Worm (Caenorhabditis elegans) whole organism, young adult: Measurements from ENCODE around the gene nhx-3.
A peak's percentile ranks its signal among the peaks of the same experiment; 100 is the strongest.

Experiments
- B0035.1 ChIP-seq: sonication (generic microtip); optimal IDR thresholded peaks from 2 replicates; lab custom pipeline; 2016; ENCODE audit warnings: missing genetic modification characterization, mild to moderate bottlenecking, missing compliant biosample characterization, missing genotype, missing genetic modification reagents
- F10E7.11 ChIP-seq: sonication (generic microtip); optimal IDR thresholded peaks from 2 replicates; lab custom pipeline; 2017; ENCODE audit warnings: mild to moderate bottlenecking, missing genetic modification characterization, moderate library complexity, missing compliant biosample characterization
- F23B12.7 ChIP-seq: sonication (generic microtip); optimal IDR thresholded peaks from 2 replicates; lab custom pipeline; 2017; ENCODE audit warnings: missing genetic modification characterization, mild to moderate bottlenecking, missing compliant biosample characterization, antibody characterized with exemption, moderate library complexity; ENCODE audit not compliant: insufficient read depth
- F33H1.4 ChIP-seq: fragments of 200-800 bp; sonication (Bioruptor generic); IDR thresholded peaks from 2 replicates; pipeline ENCODE4 v1.3.6; 2022; ENCODE audit warnings: missing genetic modification reagents, missing genetic modification characterization, missing compliant biosample characterization
- F39B2.1 ChIP-seq: fragments of 200-800 bp; sonication (Bioruptor generic); IDR thresholded peaks from 2 replicates; pipeline ENCODE4 v1.3.6; 2022; ENCODE audit warnings: missing genetic modification reagents, missing genetic modification characterization, missing compliant biosample characterization
- F52B5.7 ChIP-seq: sonication (generic microtip); optimal IDR thresholded peaks from 2 replicates; lab custom pipeline; 2016; ENCODE audit warnings: mild to moderate bottlenecking, missing genetic modification characterization, missing compliant biosample characterization
- F55B11.4 ChIP-seq: sonication (generic microtip); optimal IDR thresholded peaks from 2 replicates; lab custom pipeline; 2016; ENCODE audit warnings: missing compliant biosample characterization, missing genetic modification characterization, borderline replicate concordance; ENCODE audit not compliant: insufficient read depth
- F57C9.4 ChIP-seq: sonication (generic microtip); optimal IDR thresholded peaks from 2 replicates; lab custom pipeline; 2017; ENCODE audit warnings: mild to moderate bottlenecking, missing genetic modification characterization, missing compliant biosample characterization
- K11D2.4 ChIP-seq: fragments of 200-800 bp; sonication (Bioruptor generic); IDR thresholded peaks from 2 replicates; pipeline ENCODE4 v1.3.6; 2022; ENCODE audit warnings: missing genetic modification reagents, missing genetic modification characterization, missing compliant biosample characterization
- Y53F4B.3 ChIP-seq: fragments of 200-800 bp; sonication (Bioruptor generic); IDR thresholded peaks from 2 replicates; pipeline ENCODE4 v1.3.6; 2022; ENCODE audit warnings: missing genetic modification reagents, missing genetic modification characterization, missing compliant biosample characterization
- Y67H2A.10 ChIP-seq: fragments of 200-800 bp; sonication (Bioruptor generic); conservative IDR thresholded peaks from 2 replicates; pipeline ENCODE4 v1.3.6; 2022; ENCODE audit warnings: missing genetic modification reagents, missing genetic modification characterization, missing compliant biosample characterization
- Y95B8A.8 ChIP-seq: fragments of 200-800 bp; sonication (Bioruptor generic); IDR thresholded peaks from 2 replicates; pipeline ENCODE4 v1.3.6; 2022; ENCODE audit warnings: missing genetic modification reagents, missing genetic modification characterization, missing compliant biosample characterization
- aptf-2 ChIP-seq: fragments of 200-800 bp; sonication (Bioruptor generic); conservative IDR thresholded peaks from 2 replicates; pipeline ENCODE4 v1.3.6; 2022; ENCODE audit warnings: missing genetic modification reagents, missing genetic modification characterization, missing compliant biosample characterization
- aptf-3 ChIP-seq: fragments of 200-800 bp; sonication (Bioruptor generic); IDR thresholded peaks from 2 replicates; pipeline ENCODE4 v1.3.6; 2022; ENCODE audit warnings: missing genetic modification characterization, missing compliant biosample characterization
- attf-5 ChIP-seq: fragments of 200-800 bp; sonication (Bioruptor generic); optimal IDR thresholded peaks from 2 replicates; lab custom pipeline; 2018; ENCODE audit warnings: mild to moderate bottlenecking, missing genetic modification characterization, missing compliant biosample characterization
- attf-6 ChIP-seq: fragments of 200-800 bp; sonication (Bioruptor generic); IDR thresholded peaks from 2 replicates; pipeline ENCODE4 v1.3.6; 2022; ENCODE audit warnings: missing genetic modification reagents, missing genetic modification characterization, missing compliant biosample characterization
- dox-1 ChIP-seq: fragments of 200-800 bp; sonication (Bioruptor generic); IDR thresholded peaks from 2 replicates; pipeline ENCODE4 v1.3.6; 2022; ENCODE audit warnings: missing genetic modification reagents, missing genetic modification characterization, missing compliant biosample characterization
- dpff-1 ChIP-seq: sonication (generic microtip); optimal IDR thresholded peaks from 2 replicates; lab custom pipeline; 2017; ENCODE audit warnings: mild to moderate bottlenecking, missing genetic modification characterization, missing compliant biosample characterization
- egl-44 ChIP-seq: fragments of 200-800 bp; sonication (Bioruptor generic); IDR thresholded peaks from 2 replicates; pipeline ENCODE4 v1.3.6; 2022; ENCODE audit warnings: missing genetic modification reagents, missing genetic modification characterization, missing compliant biosample characterization
- gei-17 ChIP-seq: fragments of 200-800 bp; sonication (Bioruptor generic); optimal IDR thresholded peaks from 2 replicates; lab custom pipeline; 2018; ENCODE audit warnings: mild to moderate bottlenecking, missing genetic modification characterization, missing compliant biosample characterization
- hmg-1.2 ChIP-seq: fragments of 200-800 bp; sonication (Bioruptor generic); IDR thresholded peaks from 2 replicates; pipeline ENCODE4 v1.3.6; 2022; ENCODE audit warnings: missing genetic modification reagents, missing genetic modification characterization, missing compliant biosample characterization
- lin-26 ChIP-seq: fragments of 200-800 bp; sonication (Bioruptor generic); IDR thresholded peaks from 2 replicates; pipeline ENCODE4 v1.3.6; 2022; ENCODE audit warnings: missing genetic modification reagents, missing genetic modification characterization, missing compliant biosample characterization
- lin-35 ChIP-seq, 3 experiments: fragments of 150-350 bp in 2 of 3; sonication (generic microtip) in 1 of 3; optimal IDR thresholded peaks; 2 replicates each; lab custom pipeline; 2014 to 2018; ENCODE audit warnings: missing biosample characterization in 3 of 3, missing genetic modification characterization in 3 of 3, missing genetic modification reagents in 3 of 3
- lin-54 ChIP-seq: fragments of 200-800 bp; sonication (Bioruptor generic); optimal IDR thresholded peaks from 2 replicates; lab custom pipeline; 2018; ENCODE audit warnings: mild to moderate bottlenecking, missing genetic modification characterization, missing compliant biosample characterization
- lir-1 ChIP-seq: fragments of 200-800 bp; sonication (Bioruptor generic); conservative IDR thresholded peaks from 2 replicates; pipeline ENCODE4 v1.3.6; 2022; ENCODE audit warnings: missing genetic modification reagents, missing genetic modification characterization, missing compliant biosample characterization
- lsl-1 ChIP-seq: fragments of 200-800 bp; sonication (Bioruptor generic); optimal IDR thresholded peaks from 2 replicates; lab custom pipeline; 2018; ENCODE audit warnings: mild to moderate bottlenecking, missing genetic modification characterization, moderate library complexity, missing compliant biosample characterization
- lsy-27 ChIP-seq: sonication (generic microtip); optimal IDR thresholded peaks from 2 replicates; lab custom pipeline; 2017; ENCODE audit warnings: missing genetic modification characterization, mild to moderate bottlenecking, missing compliant biosample characterization, antibody characterized with exemption, missing genotype, borderline replicate concordance; ENCODE audit not compliant: insufficient read depth
- madf-3 ChIP-seq: fragments of 200-800 bp; sonication (Bioruptor generic); IDR thresholded peaks from 2 replicates; pipeline ENCODE4 v1.3.6; 2022; ENCODE audit warnings: missing genetic modification reagents, missing genetic modification characterization, missing compliant biosample characterization
- madf-6 ChIP-seq: fragments of 200-800 bp; sonication (Bioruptor generic); IDR thresholded peaks from 2 replicates; pipeline ENCODE4 v1.3.6; 2022; ENCODE audit warnings: missing genetic modification reagents, missing genetic modification characterization, missing compliant biosample characterization
- mcd-1 ChIP-seq: fragments of 200-800 bp; sonication (Bioruptor generic); IDR thresholded peaks from 2 replicates; pipeline ENCODE4 v1.3.6; 2022; ENCODE audit warnings: missing genetic modification reagents, missing genetic modification characterization, missing compliant biosample characterization
- mel-28 ChIP-seq: sonication (generic microtip); optimal IDR thresholded peaks from 2 replicates; lab custom pipeline; 2016; ENCODE audit warnings: borderline replicate concordance, mild to moderate bottlenecking, missing genetic modification characterization, missing compliant biosample characterization
- nfya-2 ChIP-seq: fragments of 200-800 bp; sonication (Bioruptor generic); IDR thresholded peaks from 2 replicates; pipeline ENCODE4 v1.3.6; 2022; ENCODE audit warnings: missing genetic modification reagents, missing genetic modification characterization, missing compliant biosample characterization
- nhr-90 ChIP-seq: sonication (generic microtip); optimal IDR thresholded peaks from 2 replicates; lab custom pipeline; 2016; ENCODE audit warnings: missing genotype, mild to moderate bottlenecking, missing genetic modification characterization, missing compliant biosample characterization
- pbrm-1 ChIP-seq: fragments of 200-800 bp; sonication (Bioruptor generic); IDR thresholded peaks from 2 replicates; pipeline ENCODE4 v1.3.6; 2022; ENCODE audit warnings: missing genetic modification reagents, missing genetic modification characterization, missing compliant biosample characterization
- sdz-38 ChIP-seq: sonication (generic microtip); optimal IDR thresholded peaks from 2 replicates; lab custom pipeline; 2016; ENCODE audit warnings: missing genotype, missing genetic modification characterization, missing compliant biosample characterization
- snpc-1.1 ChIP-seq: sonication (generic microtip); optimal IDR thresholded peaks from 2 replicates; lab custom pipeline; 2017; ENCODE audit warnings: missing genetic modification characterization, mild to moderate bottlenecking, missing compliant biosample characterization, antibody characterized with exemption, moderate library complexity, missing genotype, missing genetic modification reagents; ENCODE audit not compliant: insufficient read depth
- snpc-4 ChIP-seq, 5 experiments: fragments of 150-350 bp in 1 of 5; sonication (generic microtip) in 4 of 5; optimal IDR thresholded peaks; 2 replicates each; lab custom pipeline; 2014 to 2018; ENCODE audit warnings: missing genetic modification characterization in 5 of 5, missing biosample characterization in 3 of 5, antibody characterized with exemption in 2 of 5, mild to moderate bottlenecking in 2 of 5, missing compliant biosample characterization in 2 of 5, missing genotype in 2 of 5, moderate library complexity in 2 of 5, missing genetic modification reagents in 1 of 5
- sptf-2 ChIP-seq: fragments of 200-800 bp; sonication (Bioruptor generic); optimal IDR thresholded peaks from 2 replicates; lab custom pipeline; 2018; ENCODE audit warnings: mild to moderate bottlenecking, missing genetic modification characterization, missing compliant biosample characterization
- unc-130 ChIP-seq: sonication (generic microtip); optimal IDR thresholded peaks from 2 replicates; lab custom pipeline; 2016; ENCODE audit warnings: missing genetic modification reagents, missing genetic modification characterization, missing compliant biosample characterization
- xnd-1 ChIP-seq: sonication (generic microtip); optimal IDR thresholded peaks from 2 replicates; lab custom pipeline; 2016; ENCODE audit warnings: missing genotype, missing genetic modification reagents, missing genetic modification characterization, missing compliant biosample characterization
- zim-3 ChIP-seq: sonication (generic microtip); optimal IDR thresholded peaks from 2 replicates; lab custom pipeline; 2017; ENCODE audit warnings: mild to moderate bottlenecking, missing genetic modification characterization, moderate library complexity, missing compliant biosample characterization
- ztf-18 ChIP-seq: sonication (generic microtip); optimal IDR thresholded peaks from 2 replicates; lab custom pipeline; 2016; ENCODE audit warnings: missing genotype, mild to moderate bottlenecking, missing genetic modification characterization, missing compliant biosample characterization
- ztf-25 ChIP-seq: fragments of 200-800 bp; sonication (Bioruptor generic); IDR thresholded peaks from 2 replicates; pipeline ENCODE4 v1.3.6; 2022; ENCODE audit warnings: missing genetic modification reagents, missing genetic modification characterization, missing compliant biosample characterization
- ztf-6 ChIP-seq: fragments of 200-800 bp; sonication (Bioruptor generic); IDR thresholded peaks from 2 replicates; pipeline ENCODE4 v1.3.6; 2022; ENCODE audit warnings: missing genetic modification reagents, missing genetic modification characterization, missing compliant biosample characterization

Gene nhx-3

ce11 chrV:7545187-7545586, at the start of gene nhx-3, which contains the start of gene C54F6.19:
nhx-3 (minus strand) TSS chrV:7545523.
C54F6.19 (plus strand) TSS chrV:7545487.
- no peak for TF ChIP-seq lsy-27
- no peak for TF ChIP-seq mel-28 (tag; lab: Kevin White, UChicago)
- no peak for TF ChIP-seq aptf-2 (GFP tag; lab: Robert Waterston, UW)
- no peak for TF ChIP-seq zim-3
- TF ChIP-seq sptf-2 (GFP tag; lab: Kevin White, UChicago): no peak
- no peak for TF ChIP-seq Y67H2A.10 (GFP tag; lab: Robert Waterston, UW)
- no peak for TF ChIP-seq F52B5.7 (tag; lab: Kevin White, UChicago)
- no peak for TF ChIP-seq lir-1 (GFP tag; lab: Robert Waterston, UW)
- no peak for TF ChIP-seq egl-44 (GFP tag; lab: Robert Waterston, UW)
- no peak for TF ChIP-seq F57C9.4 (tag; lab: Kevin White, UChicago)
- no peak for TF ChIP-seq lin-26
- TF ChIP-seq xnd-1 (tag; lab: Kevin White, UChicago): no peak
- TF ChIP-seq hmg-1.2 (GFP tag; lab: Robert Waterston, UW): no peak
- TF ChIP-seq, all 124 proteins: peak for 0

- TF ChIP-seq lir-1 (GFP tag; lab: Robert Waterston, UW) (no peak), pbrm-1 (GFP tag; lab: Robert Waterston, UW) (no peak), unc-130 (GFP tag; lab: Kevin White, UChicago) (no peak), attf-6 (GFP tag; lab: Robert Waterston, UW) (no peak), sdz-38 (no peak), attf-5 (GFP tag; lab: Kevin White, UChicago) (no peak), F33H1.4 (GFP tag; lab: Robert Waterston, UW) (no peak), madf-3 (GFP tag; lab: Robert Waterston, UW) (no peak), K11D2.4 (GFP tag; lab: Robert Waterston, UW) (no peak), nhr-90 (tag; lab: Kevin White, UChicago) (no peak), nfya-2 (GFP tag; lab: Robert Waterston, UW) (no peak), ztf-6 (GFP tag; lab: Robert Waterston, UW) (no peak), F23B12.7 (tag; lab: Kevin White, UChicago) (no peak), aptf-3 (GFP tag; lab: Robert Waterston, UW) (no peak)
Measured at ce11 chrV:7590454-7590853, 45.1 kb upstream of the nhx-3 start, which contains the start of gene C50E3.6. C50E3.6 (minus strand) TSS chrV:7590554.

- TF ChIP-seq ztf-25 (GFP tag; lab: Robert Waterston, UW): no peak
- peak; percentile 60 for TF ChIP-seq madf-6 (GFP tag; lab: Robert Waterston, UW)
- TF ChIP-seq lin-35 (GFP tag; optimal IDR thresholded peaks at IDR 0.05; lab: Kevin White, UChicago): peak in 1 of 3 experiments; percentile 50
- TF ChIP-seq Y53F4B.3: no peak
- peak; percentile 12 for TF ChIP-seq snpc-1.1 (tag; lab: Kevin White, UChicago)
- TF ChIP-seq gei-17 (GFP tag; lab: Kevin White, UChicago): no peak
- peak; percentile 98 for TF ChIP-seq hmg-1.2 (GFP tag; lab: Robert Waterston, UW)
- peak; percentile 30 for TF ChIP-seq lin-54 (GFP tag; lab: Kevin White, UChicago)
- TF ChIP-seq Y95B8A.8 (GFP tag; lab: Robert Waterston, UW): no peak
- TF ChIP-seq snpc-4 (GFP tag; optimal IDR thresholded peaks at IDR 0.05; lab: Kevin White, UChicago): no peak
- peak in 3 of 4 experiments; percentile 12 to 34 (median 18) for TF ChIP-seq snpc-4 (tag; optimal IDR thresholded peaks at IDR 0.05; lab: Kevin White, UChicago)
- TF ChIP-seq dpff-1: no peak
- no peak for TF ChIP-seq F39B2.1
- TF ChIP-seq dox-1 (GFP tag; lab: Robert Waterston, UW): 0 out of 2 replicates have a peak, but pooled peaks have one; percentile 27
- peak; percentile 29 for TF ChIP-seq ztf-18 (tag; lab: Kevin White, UChicago)
- no peak for TF ChIP-seq F10E7.11 (tag; lab: Kevin White, UChicago)
- TF ChIP-seq attf-5 (GFP tag; lab: Kevin White, UChicago): peak; percentile 91
- peak; percentile 95 for TF ChIP-seq mcd-1
- no peak for TF ChIP-seq F55B11.4 (tag; lab: Kevin White, UChicago)
- peak; percentile 28 for TF ChIP-seq lsl-1 (GFP tag; lab: Kevin White, UChicago)
- TF ChIP-seq B0035.1 (tag; lab: Kevin White, UChicago): no peak
- peak; percentile 45 for TF ChIP-seq F23B12.7 (tag; lab: Kevin White, UChicago)
Measured at ce11 chrV:7587637-7588036, 42.3 kb upstream of the nhx-3 start, which contains the start of the genes F19F10.11 and C50E3.5. F19F10.11 (minus strand) TSS chrV:7587704. C50E3.5 (plus strand) TSS chrV:7587996.
